Fruit fly (Drosophila melanogaster) whole organism, larva: ENCODE measurements around the gene Agpat3.

ENCODE experiments used
- noc ChIP-seq: fragments of 200-800 bp; sonication (Bioruptor generic); optimal IDR thresholded peaks from 3 replicates; lab custom pipeline; 2019; ENCODE audit warnings: missing biosample characterization, mild to moderate bottlenecking, missing genetic modification characterization, moderate library complexity

Agpat3 gene

DNA sequence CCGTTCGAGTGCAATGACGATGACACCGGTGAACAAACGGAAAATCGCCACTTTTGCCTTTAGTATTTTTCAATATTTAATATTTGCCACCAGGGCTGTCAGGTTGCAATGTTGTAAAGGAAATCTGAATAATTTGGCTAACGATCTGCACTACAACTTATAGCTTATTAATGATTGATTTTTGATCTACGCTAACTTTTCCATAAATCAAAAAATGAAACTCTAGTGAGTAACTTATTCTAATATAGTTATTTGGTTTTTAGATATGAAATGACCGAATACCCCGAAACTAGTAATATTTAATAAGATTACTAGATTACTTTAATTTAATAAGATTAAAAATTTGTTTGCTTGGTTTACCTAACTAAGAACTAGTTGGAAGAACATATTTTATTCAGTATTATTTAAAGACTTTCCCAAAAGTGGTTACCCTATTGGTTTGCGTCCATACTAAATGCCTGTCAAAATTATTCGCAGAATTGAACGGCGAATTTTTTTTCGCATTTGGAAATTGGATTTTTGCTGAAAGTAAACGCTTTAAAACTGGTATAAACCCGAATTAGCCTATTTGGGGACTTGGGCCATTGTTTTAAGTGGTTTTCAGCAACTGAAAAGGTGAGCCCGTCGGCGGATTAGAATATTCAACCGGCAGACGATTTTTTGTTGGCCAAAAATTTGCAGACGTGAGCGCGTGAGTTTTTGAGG, at the start of gene Agpat3, which contains the start of gene RAF2:
Gene Agpat3, minus strand, starts transcription at position 78 of the 705 bp plus-strand sequence.
Gene RAF2, plus strand, starts transcription at position 448 of the 705 bp plus-strand sequence.
- no peak for TF ChIP-seq noc

DNA sequence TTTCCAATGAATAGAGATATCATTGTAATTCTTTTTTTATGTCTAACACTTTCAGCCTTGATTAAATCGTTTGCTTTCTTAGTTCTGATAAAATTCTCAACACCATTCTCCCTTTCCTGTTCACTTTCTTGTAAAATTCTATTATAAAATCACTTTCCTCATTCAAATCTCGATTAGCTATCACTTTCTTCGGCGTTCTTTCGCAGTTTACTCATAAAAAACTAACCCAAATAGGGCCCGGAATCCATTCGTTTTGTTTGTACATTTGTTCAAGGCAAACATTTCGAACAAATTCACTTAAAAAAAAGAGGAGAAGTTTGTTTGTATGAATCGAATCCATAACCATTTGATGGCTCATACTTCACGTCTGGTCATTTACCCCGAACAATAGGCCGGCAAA, 47.8 kb upstream of the Agpat3 start:
- TF ChIP-seq noc: no peak

DNA sequence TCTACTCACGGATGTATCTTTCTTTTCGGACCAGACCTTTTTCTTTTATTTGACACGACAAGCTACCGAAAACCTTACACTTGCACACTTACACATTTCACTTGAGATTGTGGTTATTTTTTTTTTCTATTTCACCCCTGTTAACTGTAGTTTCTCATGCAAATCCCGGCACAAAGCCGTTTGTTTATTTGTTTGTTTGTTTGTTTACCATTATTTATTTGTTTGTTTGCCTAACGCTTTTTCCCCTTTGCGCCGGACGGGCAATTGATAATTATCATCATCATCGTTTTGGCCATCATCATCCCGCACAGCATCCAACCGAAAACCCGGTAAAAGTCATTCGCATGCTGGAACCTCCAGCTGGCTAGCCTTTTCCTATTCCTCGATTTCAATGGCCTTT, 45.3 kb upstream of the Agpat3 start:
- TF ChIP-seq noc: no peak

DNA sequence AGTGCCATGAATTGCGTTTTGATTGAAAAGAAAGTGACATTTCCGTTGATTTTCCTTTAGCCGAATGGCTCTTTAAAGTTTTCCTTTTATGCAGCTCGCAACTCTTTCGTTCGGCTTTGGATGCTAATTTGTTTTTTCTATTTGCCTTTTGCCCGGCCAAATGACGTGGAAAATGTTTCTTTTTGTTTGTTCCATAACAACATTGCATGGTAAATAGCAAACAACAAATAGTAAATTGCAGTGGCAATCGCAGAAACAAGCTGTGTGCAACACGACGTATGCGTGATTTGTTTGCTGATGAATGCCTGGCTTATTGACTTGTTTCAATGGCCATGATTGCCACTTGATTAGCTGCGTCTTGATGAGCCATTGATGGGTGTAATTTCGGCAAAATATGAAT, 43.7 kb upstream of the Agpat3 start:
- TF ChIP-seq noc: no peak

DNA sequence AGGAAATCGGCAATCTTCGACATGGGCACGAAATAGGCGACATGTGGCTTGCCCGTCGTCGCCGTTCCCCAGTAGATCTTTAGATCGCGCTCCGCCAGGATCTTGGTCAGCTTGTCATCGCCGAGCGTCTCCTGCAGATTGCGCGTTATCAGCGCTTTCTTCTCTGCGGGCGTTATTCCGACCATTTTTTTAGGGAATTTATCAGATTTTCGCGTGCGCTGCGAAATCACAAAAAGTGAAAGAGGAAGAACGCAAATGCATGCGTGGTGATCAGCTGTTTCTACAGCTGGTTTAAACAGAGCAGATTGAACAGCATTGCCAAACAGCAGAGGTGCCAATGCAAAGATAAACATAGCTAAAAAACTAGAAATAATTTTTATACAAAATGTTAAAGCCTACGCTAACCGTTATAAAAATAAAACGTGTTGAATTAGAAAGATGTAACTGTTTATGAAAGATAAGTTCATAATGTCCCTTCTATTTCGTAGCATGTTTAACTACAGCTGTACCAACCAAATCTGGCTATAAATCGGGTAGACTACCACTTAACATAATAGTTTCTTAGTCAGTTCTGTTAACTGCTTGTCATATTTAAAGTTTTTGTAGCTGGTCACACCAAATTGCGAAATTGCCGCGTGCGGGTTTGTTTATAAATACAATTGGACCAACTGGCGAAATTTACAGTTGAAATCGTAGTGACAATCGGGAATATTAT, 33.5 kb upstream of the Agpat3 start, which contains the start of the genes TyrRS and CG33158:
Gene TyrRS, minus strand, starts transcription at position 244 of the 715 bp plus-strand sequence.
Gene CG33158, plus strand, starts transcription at position 539 of the 715 bp plus-strand sequence.
- TF ChIP-seq noc: no peak

DNA sequence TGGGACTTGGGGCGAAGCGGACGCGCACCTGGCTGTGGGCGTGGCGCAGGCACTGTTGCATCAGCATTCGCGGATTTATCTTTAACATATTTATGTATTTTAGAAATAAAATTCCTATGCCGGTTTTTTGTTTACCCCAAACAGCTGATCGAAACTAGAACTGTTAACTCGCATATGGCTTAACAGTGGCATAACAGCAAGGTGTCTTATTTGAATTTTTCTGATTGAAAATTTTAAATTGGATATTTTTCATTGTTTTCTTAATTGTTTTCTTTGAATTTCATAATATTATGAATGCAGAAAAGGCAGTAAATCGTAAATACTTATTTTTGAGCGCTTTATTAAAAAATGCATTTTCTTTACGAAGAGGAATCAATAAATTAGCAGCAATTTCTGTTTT, 31.3 kb upstream of the Agpat3 start, which contains the start of gene GluRS-m:
Gene GluRS-m, minus strand, starts transcription at position 154 of the 400 bp plus-strand sequence.
- no peak for TF ChIP-seq noc

DNA sequence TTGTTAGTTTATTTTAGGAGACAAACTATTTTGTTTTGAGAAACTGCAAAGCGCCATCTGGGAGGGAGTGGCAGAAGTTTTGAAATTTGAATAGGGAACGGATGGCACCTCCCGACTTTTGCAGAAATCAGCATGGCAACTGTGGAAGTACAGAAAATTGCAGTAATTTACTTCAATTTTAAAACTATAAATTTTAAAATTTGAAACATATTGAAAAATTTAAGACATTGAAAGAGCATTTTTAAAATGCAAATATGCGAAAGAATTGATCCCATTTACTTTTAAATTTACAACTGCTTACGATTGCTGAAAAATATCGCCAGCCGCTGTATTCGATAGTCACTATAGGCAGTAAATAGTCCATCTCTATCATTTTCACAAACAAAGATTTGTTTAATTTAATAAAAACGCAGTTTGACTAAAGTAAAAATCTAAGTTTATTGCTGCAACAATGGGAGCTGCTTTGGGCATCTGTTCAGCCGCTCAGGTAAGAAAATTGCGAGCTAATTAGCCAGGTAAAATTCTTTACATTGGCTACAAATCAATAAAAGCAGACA, 26.7 kb upstream of the Agpat3 start, which contains the start of gene Serinc:
Gene Serinc, plus strand, starts transcription at position 329 of the 557 bp plus-strand sequence.
- no peak for TF ChIP-seq noc

DNA sequence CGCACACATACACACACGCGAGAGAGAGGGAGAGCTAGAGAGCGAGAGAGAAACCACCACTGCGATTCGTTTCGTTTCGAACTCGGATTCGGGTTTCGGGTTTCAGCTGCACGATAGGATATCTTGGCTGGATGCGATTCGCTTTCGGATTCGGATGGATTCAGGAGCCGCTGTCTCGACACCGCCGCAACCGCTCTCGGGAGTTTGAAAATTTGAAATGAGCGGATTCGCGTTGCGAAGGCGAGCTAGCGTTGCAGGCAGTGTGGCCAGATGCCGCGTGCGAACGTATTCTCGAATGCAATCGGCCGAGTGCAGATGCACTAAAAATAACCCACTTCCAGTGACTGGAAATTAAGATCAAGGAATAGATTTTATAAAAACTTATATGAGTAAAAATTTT, 25.8 kb upstream of the Agpat3 start, which contains the start of gene fax:
Gene fax, minus strand, starts transcription at position 263 of the 400 bp plus-strand sequence.
- TF ChIP-seq noc: no peak

DNA sequence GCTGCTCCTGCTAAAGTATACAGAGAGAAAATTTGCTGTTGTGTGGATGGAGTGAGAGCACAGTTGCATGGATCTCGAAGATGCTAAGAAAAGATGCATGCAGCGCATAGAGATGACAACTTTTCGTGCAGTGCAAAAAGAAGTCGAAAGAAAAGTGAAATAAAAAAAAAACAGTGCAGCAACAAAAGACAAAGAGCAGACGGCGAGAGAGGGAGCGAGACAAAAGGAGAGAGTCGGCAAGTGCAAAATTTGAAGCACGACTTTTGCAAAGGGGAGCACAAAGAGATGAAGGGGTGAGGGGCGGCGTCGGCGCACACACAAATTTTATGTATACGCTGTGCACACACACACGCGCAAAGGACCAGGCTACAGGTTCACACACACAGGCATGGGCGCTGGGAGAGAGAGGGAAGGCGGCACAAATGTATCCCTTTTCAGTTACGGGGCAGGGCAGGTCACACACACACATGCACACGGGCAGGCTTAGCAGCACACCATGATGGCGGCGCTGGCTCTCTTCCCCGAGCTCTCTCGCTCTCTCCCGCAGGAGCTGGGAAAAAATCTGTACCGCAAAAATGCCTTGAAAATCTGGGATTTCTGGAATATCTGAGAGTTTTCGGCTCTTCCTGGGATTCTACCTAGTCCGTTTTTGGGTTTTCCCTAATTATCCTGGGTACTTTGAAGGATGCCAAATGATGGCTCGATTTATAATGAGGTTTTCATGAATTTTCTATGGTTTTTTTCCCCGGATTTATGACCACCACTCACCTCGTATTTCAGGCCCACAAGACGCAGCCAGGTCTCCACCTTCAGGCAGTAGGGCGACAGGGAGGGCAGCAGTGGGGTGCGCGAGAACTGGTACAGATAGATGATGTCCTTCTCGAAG, 24.7 kb upstream of the Agpat3 start:
- no peak for TF ChIP-seq noc

DNA sequence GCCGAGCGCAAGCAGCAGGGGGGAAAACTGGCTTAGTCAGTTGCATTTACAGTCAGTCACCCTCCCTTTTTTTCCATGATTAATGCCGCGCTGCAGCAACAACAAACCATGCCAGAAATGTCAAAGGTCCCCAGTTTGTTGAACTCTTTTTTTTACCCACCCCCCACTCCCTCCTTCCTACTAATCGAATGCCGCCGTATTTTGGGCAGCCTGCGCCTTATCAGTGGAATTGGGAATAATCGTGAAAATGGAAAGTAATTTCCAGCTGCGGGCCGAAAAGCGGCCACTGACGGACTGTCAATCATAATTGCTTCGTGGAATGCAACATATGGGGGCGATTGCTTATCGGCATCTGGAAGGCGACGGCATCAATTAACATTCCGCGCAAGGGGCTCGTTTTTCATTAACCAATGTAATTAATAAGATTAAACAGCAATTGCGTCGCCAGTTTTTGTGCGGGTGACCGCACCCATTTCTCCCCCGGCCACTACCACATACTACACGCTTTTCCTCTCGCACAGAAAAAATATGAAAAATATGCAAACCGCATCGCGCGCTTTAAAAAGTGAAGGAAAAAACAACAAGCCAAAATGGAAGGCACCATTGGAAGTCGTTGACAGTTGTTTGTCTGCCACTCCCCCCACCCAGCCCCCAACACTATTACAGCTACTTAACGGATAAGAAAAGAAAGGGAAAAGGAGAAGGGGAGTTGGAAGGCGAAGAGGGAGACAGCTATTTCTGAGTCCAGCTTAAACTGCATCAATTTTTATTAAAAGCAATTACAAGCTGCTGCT, 23.9 kb upstream of the Agpat3 start:
- TF ChIP-seq noc: no peak

DNA sequence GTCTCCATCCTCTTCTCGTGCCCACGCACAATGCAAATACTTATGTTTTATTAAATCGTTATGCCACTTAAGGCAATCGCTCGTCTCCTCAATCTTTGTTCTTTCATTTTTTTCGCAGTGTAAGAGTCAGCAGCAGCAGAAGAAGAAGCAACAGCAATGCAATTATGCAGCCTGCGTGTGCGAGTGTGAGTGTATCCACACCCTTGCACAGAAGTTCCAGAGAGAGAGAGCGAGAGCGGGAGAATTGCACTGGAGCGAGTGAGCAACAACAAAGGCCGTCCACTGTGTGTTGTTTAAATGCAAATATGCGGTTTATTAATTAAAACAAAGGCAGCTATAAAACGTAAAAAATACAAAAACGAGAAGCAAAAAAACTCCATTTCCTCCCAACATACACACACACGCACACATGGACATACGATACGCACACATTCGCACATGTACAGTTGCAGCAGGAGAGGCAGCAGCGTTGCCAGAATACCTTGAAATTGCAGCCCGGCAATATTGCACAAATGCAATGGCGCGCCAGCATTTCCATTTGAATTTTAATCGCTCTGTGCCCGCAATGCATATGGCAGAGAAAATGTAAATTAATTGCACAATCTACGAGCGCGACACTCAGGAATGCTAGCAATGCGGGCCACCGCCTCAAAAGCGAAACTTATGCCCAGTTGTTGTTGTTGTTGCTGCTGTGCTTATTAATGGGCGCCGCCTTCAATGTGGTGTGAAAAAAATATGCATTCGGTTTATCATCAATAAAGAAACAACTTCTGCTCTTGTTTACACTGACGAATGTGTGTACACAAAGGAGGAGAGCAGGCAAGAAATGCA, 23.1 kb upstream of the Agpat3 start:
- no peak for TF ChIP-seq noc

DNA sequence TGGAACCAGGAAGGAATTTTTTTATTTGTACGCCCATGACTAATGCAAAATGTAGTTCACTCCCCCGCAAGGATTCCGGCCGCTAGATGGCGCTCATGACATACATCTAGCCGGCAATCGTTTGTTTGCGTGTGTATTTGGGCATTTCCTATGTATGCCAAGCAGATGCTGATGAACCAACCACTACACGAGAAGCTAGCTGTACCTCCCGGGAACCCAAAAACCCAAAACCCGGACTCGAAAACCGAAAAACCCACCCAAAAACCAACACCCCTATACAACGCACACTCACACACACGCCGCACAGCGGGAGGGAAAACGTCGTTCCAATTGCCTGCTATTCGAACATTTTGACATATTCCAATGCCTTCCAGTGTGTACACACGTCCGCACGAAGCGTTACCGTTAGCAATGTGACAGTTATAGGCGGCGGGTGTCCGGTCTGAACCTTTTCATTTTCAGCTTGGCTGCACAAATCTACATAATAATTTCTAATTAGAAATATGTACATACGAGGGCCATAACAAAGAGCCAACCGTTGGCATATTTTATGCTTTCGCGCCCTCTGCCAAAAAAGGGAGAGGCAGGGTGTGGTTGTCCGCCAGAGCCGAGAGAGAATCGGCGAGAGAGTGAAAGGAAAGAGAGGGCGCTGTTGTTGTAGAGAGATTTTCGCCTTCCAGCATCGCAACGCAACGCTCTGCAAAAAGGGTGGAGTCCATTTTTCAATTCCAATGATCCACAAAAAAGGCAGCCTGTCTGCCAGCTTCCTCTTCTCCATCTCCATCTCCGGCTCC, 22.3 kb upstream of the Agpat3 start:
- no peak for TF ChIP-seq noc

DNA sequence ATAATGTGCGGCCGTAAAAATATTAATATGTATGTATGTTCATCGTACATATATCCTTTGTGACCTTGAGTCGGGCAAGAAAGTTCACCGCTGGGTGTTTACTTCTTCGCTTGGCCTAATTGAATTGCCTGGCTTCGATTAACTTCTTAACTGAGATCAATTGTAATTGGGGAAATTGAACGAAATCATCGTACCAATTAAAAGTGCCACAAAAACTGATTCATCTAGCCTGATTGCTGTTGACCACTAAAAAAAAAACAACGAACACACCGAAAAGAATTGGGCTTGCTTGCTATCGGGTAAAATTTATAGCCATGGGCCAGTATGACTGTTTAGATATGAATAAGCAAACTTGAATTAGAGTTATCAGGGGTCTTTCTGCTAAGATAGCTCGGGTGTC, 16.5 kb upstream of the Agpat3 start:
- no peak for TF ChIP-seq noc

DNA sequence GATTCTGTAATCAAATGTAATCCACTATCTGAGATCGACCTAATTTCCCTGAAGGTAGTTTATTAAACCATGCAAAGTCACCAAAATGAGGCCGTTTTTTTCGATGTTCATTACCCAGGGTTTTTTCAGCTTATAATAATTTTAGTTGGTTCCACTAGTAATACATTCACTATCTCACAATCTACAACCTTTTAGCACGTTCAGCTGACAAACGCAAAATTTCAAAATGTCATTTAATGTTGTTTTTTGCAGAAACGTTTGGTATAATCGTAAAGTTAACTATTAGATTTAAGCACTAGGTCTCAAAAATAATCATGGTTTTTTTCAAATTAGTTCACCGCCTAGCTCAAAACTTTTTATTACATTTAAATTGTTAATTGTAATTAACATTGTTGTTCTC, 14.4 kb upstream of the Agpat3 start, which contains the start of gene CG44836:
Gene CG44836, minus strand, starts transcription at position 101 of the 400 bp plus-strand sequence.
- TF ChIP-seq noc: no peak
